Worm (Caenorhabditis elegans) whole organism, early embryonic: ENCODE measurements around the gene T14B4.19.

Experiments
- ama-1 ChIP-seq: fragments of 150-350 bp; optimal IDR thresholded peaks from 2 replicates; lab custom pipeline; 2014
- hmbx-1 ChIP-seq: sonication (generic microtip); optimal IDR thresholded peaks from 2 replicates; lab custom pipeline; 2016; ENCODE audit warnings: mild to moderate bottlenecking, missing genetic modification characterization, missing compliant biosample characterization
- hmg-4 ChIP-seq: fragments of 200-800 bp; sonication (Bioruptor generic); optimal IDR thresholded peaks from 2 replicates; lab custom pipeline; 2018; ENCODE audit warnings: mild to moderate bottlenecking, missing genetic modification characterization, missing compliant biosample characterization
- hnd-1 ChIP-seq: sonication (generic microtip); optimal IDR thresholded peaks from 2 replicates; lab custom pipeline; 2016; ENCODE audit warnings: missing genetic modification characterization, missing compliant biosample characterization
- pes-1 ChIP-seq: fragments of 200-800 bp; sonication (Bioruptor generic); IDR thresholded peaks from 2 replicates; pipeline ENCODE4 v1.3.6; 2022; ENCODE audit warnings: missing genetic modification reagents, missing genetic modification characterization, missing compliant biosample characterization
- tbx-37 ChIP-seq: fragments of 200-800 bp; sonication (Bioruptor generic); conservative IDR thresholded peaks from 2 replicates; pipeline ENCODE4 v1.3.6; 2022; ENCODE audit warnings: missing genetic modification reagents, missing genetic modification characterization, missing compliant biosample characterization

- no peak for TF ChIP-seq ama-1 (lab: Kevin White, UChicago)
- no peak for TF ChIP-seq hnd-1 (tag; lab: Kevin White, UChicago)
- no peak for TF ChIP-seq pes-1 (GFP tag; lab: Robert Waterston, UW)
- no peak for TF ChIP-seq hmbx-1 (tag; lab: Kevin White, UChicago)
- TF ChIP-seq tbx-37, result no peak
- TF ChIP-seq hmg-4, result no peak
These were observed 44.2 kb downstream of the T14B4.19 start for ce11 chrII:6668496-6668895.
